Fruit fly (Drosophila melanogaster) whole organism, prepupa: ENCODE measurements around the gene CG31368.

Experiments used
- Blimp-1 ChIP-seq: fragments of 200-800 bp; sonication (Bioruptor generic); optimal IDR thresholded peaks from 3 replicates; lab custom pipeline; 2017; ENCODE audit warnings: missing biosample characterization, missing genetic modification characterization, mild to moderate bottlenecking, moderate library complexity, missing genetic modification reagents
- CG10631 ChIP-seq: fragments of 200-800 bp; sonication (Bioruptor generic); optimal IDR thresholded peaks from 2 replicates; lab custom pipeline; 2016; ENCODE audit warnings: missing biosample characterization, missing genetic modification characterization
- CG10669 ChIP-seq: fragments of 200-800 bp; sonication (Bioruptor generic); optimal IDR thresholded peaks from 3 replicates; lab custom pipeline; 2018; ENCODE audit warnings: missing biosample characterization, mild to moderate bottlenecking, missing genetic modification characterization, moderate library complexity
- CG11294 ChIP-seq: fragments of 200-800 bp; sonication (Bioruptor generic); IDR thresholded peaks from 2 replicates; pipeline ENCODE4 v1.3.6; 2022; ENCODE audit warnings: missing biosample characterization, missing genetic modification characterization
- CG11762 ChIP-seq: fragments of 200-800 bp; sonication (Bioruptor generic); optimal IDR thresholded peaks from 3 replicates; lab custom pipeline; 2016; ENCODE audit warnings: missing biosample characterization, missing genetic modification characterization; ENCODE audit not compliant: insufficient read depth
- CG11902 ChIP-seq: fragments of 200-800 bp; sonication (Bioruptor generic); optimal IDR thresholded peaks from 3 replicates; lab custom pipeline; 2016; ENCODE audit warnings: missing biosample characterization, missing genetic modification characterization
- CG15336 ChIP-seq: fragments of 200-800 bp; sonication (Bioruptor generic); IDR thresholded peaks from 2 replicates; pipeline ENCODE4 v1.3.6; 2022; ENCODE audit warnings: missing biosample characterization, missing genetic modification characterization
- CG1621 ChIP-seq: fragments of 200-800 bp; sonication (Bioruptor generic); optimal IDR thresholded peaks from 3 replicates; lab custom pipeline; 2018; ENCODE audit warnings: missing biosample characterization, mild to moderate bottlenecking, missing genetic modification characterization
- CG16779 ChIP-seq: fragments of 200-800 bp; sonication (Bioruptor generic); optimal IDR thresholded peaks from 3 replicates; lab custom pipeline; 2017; ENCODE audit warnings: missing biosample characterization, mild to moderate bottlenecking, missing genetic modification characterization
- CG31627 ChIP-seq: fragments of 200-800 bp; sonication (Bioruptor generic); optimal IDR thresholded peaks from 3 replicates; lab custom pipeline; 2016; ENCODE audit warnings: missing biosample characterization, missing genetic modification characterization
- CG32006 ChIP-seq: fragments of 200-800 bp; sonication (Bioruptor generic); optimal IDR thresholded peaks from 3 replicates; lab custom pipeline; 2017; ENCODE audit warnings: missing biosample characterization, mild to moderate bottlenecking, missing genetic modification characterization
- CG34406 ChIP-seq: fragments of 200-800 bp; sonication (Bioruptor generic); optimal IDR thresholded peaks from 3 replicates; lab custom pipeline; 2016; ENCODE audit warnings: missing biosample characterization, missing genetic modification characterization
- CG3919 ChIP-seq: fragments of 200-800 bp; sonication (Bioruptor generic); optimal IDR thresholded peaks from 3 replicates; lab custom pipeline; 2016; ENCODE audit warnings: missing biosample characterization, missing genetic modification characterization
- CG4318 ChIP-seq: fragments of 200-800 bp; sonication (Bioruptor generic); optimal IDR thresholded peaks from 3 replicates; lab custom pipeline; 2017; ENCODE audit warnings: missing biosample characterization, mild to moderate bottlenecking, missing genetic modification characterization
- CG6854 ChIP-seq: fragments of 200-800 bp; sonication (Bioruptor generic); optimal IDR thresholded peaks from 2 replicates; lab custom pipeline; 2017; ENCODE audit warnings: missing biosample characterization, mild to moderate bottlenecking, missing genetic modification characterization
- CG7368 ChIP-seq: fragments of 200-800 bp; sonication (Bioruptor generic); optimal IDR thresholded peaks from 3 replicates; lab custom pipeline; 2016; ENCODE audit warnings: missing biosample characterization, missing genetic modification characterization
- CG8119 ChIP-seq: fragments of 200-800 bp; sonication (Bioruptor generic); IDR thresholded peaks from 3 replicates; pipeline ENCODE4 v1.3.6; 2022; ENCODE audit warnings: missing biosample characterization, missing genetic modification characterization
- CG8319 ChIP-seq: fragments of 200-800 bp; sonication (Bioruptor generic); optimal IDR thresholded peaks from 3 replicates; lab custom pipeline; 2016; ENCODE audit warnings: missing biosample characterization, missing genetic modification characterization
- CG8632 ChIP-seq: fragments of 200-800 bp; sonication (Bioruptor generic); optimal IDR thresholded peaks from 3 replicates; lab custom pipeline; 2016; ENCODE audit warnings: missing biosample characterization, missing genetic modification characterization
- CG9139 ChIP-seq: fragments of 200-800 bp; sonication (Bioruptor generic); optimal IDR thresholded peaks from 3 replicates; lab custom pipeline; 2017; ENCODE audit warnings: missing biosample characterization, mild to moderate bottlenecking, missing genetic modification characterization
- Eip78C ChIP-seq: fragments of 200-800 bp; sonication (Bioruptor generic); peaks from one replicate; lab custom pipeline; 2016; ENCODE audit warnings: missing biosample characterization, missing genetic modification characterization
- Eip93F ChIP-seq: fragments of 200-800 bp; sonication (Bioruptor generic); optimal IDR thresholded peaks from 2 replicates; lab custom pipeline; 2016; ENCODE audit warnings: missing biosample characterization, mild to moderate bottlenecking, missing genetic modification characterization
- Ets21C ChIP-seq: fragments of 200-800 bp; sonication (Bioruptor generic); optimal IDR thresholded peaks from 3 replicates; lab custom pipeline; 2016; ENCODE audit warnings: missing biosample characterization, missing genetic modification characterization
- Ets96B ChIP-seq: fragments of 200-800 bp; optimal IDR thresholded peaks from 2 replicates; lab custom pipeline; 2019; ENCODE audit warnings: missing biosample characterization, mild to moderate bottlenecking, missing genetic modification characterization, moderate library complexity
- Hr38 ChIP-seq: sonication (Bioruptor generic); optimal IDR thresholded peaks from 2 replicates; lab custom pipeline; 2016; ENCODE audit warnings: missing biosample characterization, missing genetic modification characterization
- Hr39 ChIP-seq: fragments of 200-800 bp; sonication (Bioruptor generic); optimal IDR thresholded peaks from 2 replicates; lab custom pipeline; 2016; ENCODE audit warnings: missing biosample characterization, missing genetic modification characterization
- Hr4 ChIP-seq: fragments of 200-800 bp; sonication (Bioruptor generic); optimal IDR thresholded peaks from 3 replicates; lab custom pipeline; 2016; ENCODE audit warnings: missing biosample characterization, missing genetic modification characterization
- Lpt ChIP-seq: fragments of 200-800 bp; sonication (Bioruptor generic); optimal IDR thresholded peaks from 3 replicates; lab custom pipeline; 2016; ENCODE audit warnings: missing biosample characterization, missing genetic modification characterization
- Met ChIP-seq: fragments of 200-800 bp; sonication (Bioruptor generic); optimal IDR thresholded peaks from 3 replicates; lab custom pipeline; 2016; ENCODE audit warnings: missing biosample characterization, missing genetic modification characterization
- OdsH ChIP-seq: fragments of 200-800 bp; sonication (Bioruptor generic); optimal IDR thresholded peaks from 3 replicates; lab custom pipeline; 2016; ENCODE audit warnings: missing biosample characterization, missing genetic modification characterization
- Sox102F ChIP-seq: fragments of 200-800 bp; sonication (Bioruptor generic); optimal IDR thresholded peaks from 2 replicates; lab custom pipeline; 2016; ENCODE audit warnings: missing biosample characterization, mild to moderate bottlenecking, missing genetic modification characterization
- achi ChIP-seq: fragments of 200-800 bp; sonication (Bioruptor generic); optimal IDR thresholded peaks from 3 replicates; lab custom pipeline; 2016; ENCODE audit warnings: missing biosample characterization, missing genetic modification characterization
- cyc ChIP-seq: fragments of 200-800 bp; sonication (Bioruptor generic); optimal IDR thresholded peaks from 3 replicates; lab custom pipeline; 2016; ENCODE audit warnings: missing biosample characterization, missing genetic modification characterization
- dac ChIP-seq: fragments of 200-800 bp; sonication (Bioruptor generic); optimal IDR thresholded peaks from 2 replicates; lab custom pipeline; 2017; ENCODE audit warnings: missing biosample characterization, mild to moderate bottlenecking, missing genetic modification characterization
- esn ChIP-seq: fragments of 200-800 bp; sonication (Bioruptor generic); optimal IDR thresholded peaks from 2 replicates; lab custom pipeline; 2016; ENCODE audit warnings: missing biosample characterization, mild to moderate bottlenecking, missing genetic modification characterization, moderate library complexity
- fd59A ChIP-seq: fragments of 200-800 bp; sonication (Bioruptor generic); optimal IDR thresholded peaks from 2 replicates; lab custom pipeline; 2017; ENCODE audit warnings: missing biosample characterization, mild to moderate bottlenecking, missing genetic modification characterization, missing genetic modification reagents
- fd85E ChIP-seq: fragments of 200-800 bp; sonication (Bioruptor generic); optimal IDR thresholded peaks from 3 replicates; lab custom pipeline; 2016; ENCODE audit warnings: missing biosample characterization, missing genetic modification characterization
- fkh ChIP-seq: fragments of 200-800 bp; sonication (Bioruptor generic); optimal IDR thresholded peaks from 3 replicates; lab custom pipeline; 2017; ENCODE audit warnings: missing biosample characterization, mild to moderate bottlenecking, missing genetic modification characterization, moderate library complexity
- lz ChIP-seq: fragments of 200-800 bp; sonication (Bioruptor generic); optimal IDR thresholded peaks from 3 replicates; lab custom pipeline; 2016; ENCODE audit warnings: missing biosample characterization, missing genetic modification characterization
- pdm3 ChIP-seq: fragments of 200-800 bp; sonication (Bioruptor generic); optimal IDR thresholded peaks from 3 replicates; lab custom pipeline; 2016; ENCODE audit warnings: missing biosample characterization, missing genetic modification characterization
- salr ChIP-seq, 2 experiments: fragments of 200-800 bp; sonication (Bioruptor generic); optimal IDR thresholded peaks; 3 replicates each; lab custom pipeline; 2016 to 2018; ENCODE audit warnings: missing biosample characterization in 2 of 2, missing genetic modification characterization in 2 of 2, mild to moderate bottlenecking in 1 of 2
- spab ChIP-seq: fragments of 200-800 bp; sonication (Bioruptor generic); optimal IDR thresholded peaks from 2 replicates; lab custom pipeline; 2017; ENCODE audit warnings: missing biosample characterization, mild to moderate bottlenecking, missing genetic modification characterization, missing genetic modification reagents
- ss ChIP-seq, 2 experiments: fragments of 200-800 bp; sonication (Bioruptor generic); optimal IDR thresholded peaks; 2 replicates in 1 of 2; 3 replicates in 1 of 2; lab custom pipeline; 2017 to 2018; ENCODE audit warnings: mild to moderate bottlenecking in 2 of 2, missing biosample characterization in 2 of 2, missing genetic modification characterization in 2 of 2, moderate library complexity in 1 of 2
- svp ChIP-seq: fragments of 200-800 bp; sonication (Bioruptor generic); peaks from one replicate; lab custom pipeline; 2016; ENCODE audit warnings: missing biosample characterization, missing genetic modification characterization
- topi ChIP-seq: fragments of 200-800 bp; sonication (Bioruptor generic); optimal IDR thresholded peaks from 3 replicates; lab custom pipeline; 2016; ENCODE audit warnings: missing biosample characterization, missing genetic modification characterization
- vri ChIP-seq: fragments of 200-800 bp; sonication (Bioruptor generic); optimal IDR thresholded peaks from 3 replicates; lab custom pipeline; 2016; ENCODE audit warnings: missing biosample characterization, mild to moderate bottlenecking, missing genetic modification characterization

The CG31368 gene

dm6 chr3R:11897282-11897681 is 14.7 kb downstream of the CG31368 start, which contains the start of gene CG34307:
Gene CG34307 (plus strand): TSS chr3R:11897582.
- TF ChIP-seq Ets21C (GFP tag; lab: Kevin White, UChicago) (no peak), svp (GFP tag; lab: Kevin White, UChicago) (peak; percentile 43)

dm6 chr3R:11902893-11903292 is 20.3 kb downstream of the CG31368 start:
- no peak for TF ChIP-seq vri (GFP tag; lab: Kevin White, UChicago)
- TF ChIP-seq Sox102F, result peak; percentile 30
- TF ChIP-seq CG1621 (tag; lab: Kevin White, UChicago), result no peak
- TF ChIP-seq CG31627, result peak; percentile 28
- TF ChIP-seq Met, result peak; percentile 44
- no peak for TF ChIP-seq OdsH (GFP tag; lab: Kevin White, UChicago)
- peak; percentile 13 for TF ChIP-seq topi (GFP tag; lab: Kevin White, UChicago)
- TF ChIP-seq CG8632 (GFP tag; lab: Kevin White, UChicago), result no peak
- TF ChIP-seq Ets21C (GFP tag; lab: Kevin White, UChicago), result no peak
- no peak for TF ChIP-seq CG11902 (GFP tag; lab: Kevin White, UChicago)
- peak; percentile 23 for TF ChIP-seq Hr39 (GFP tag; lab: Kevin White, UChicago)
- TF ChIP-seq cyc (GFP tag; lab: Kevin White, UChicago), result no peak
- no peak for TF ChIP-seq CG16779 (tag; lab: Kevin White, UChicago)
- no peak for TF ChIP-seq Blimp-1 (GFP tag; lab: Kevin White, UChicago)
- TF ChIP-seq CG34406 (GFP tag; lab: Kevin White, UChicago), result no peak
- no peak for TF ChIP-seq Eip93F (GFP tag; lab: Kevin White, UChicago)
- no peak for TF ChIP-seq CG3919
- TF ChIP-seq CG8319, result no peak
- TF ChIP-seq lz (GFP tag; lab: Kevin White, UChicago), result peak; percentile 6
- TF ChIP-seq svp (GFP tag; lab: Kevin White, UChicago), result peak; percentile 49

- TF ChIP-seq CG11762 (GFP tag; lab: Kevin White, UChicago) (peak; percentile 73), CG7368 (GFP tag; lab: Kevin White, UChicago) (peak; percentile 53), Lpt (GFP tag; lab: Kevin White, UChicago) (peak; percentile 80), CG8319 (peak; percentile 57), Sox102F (peak; percentile 49), CG3919 (peak; percentile 86), CG6854 (GFP tag; lab: Kevin White, UChicago) (no peak), svp (GFP tag; lab: Kevin White, UChicago) (peak; percentile 89), achi (peak; percentile 84), CG10631 (peak; percentile 88), spab (GFP tag; lab: Kevin White, UChicago) (peak; percentile 85), CG10669 (GFP tag; lab: Kevin White, UChicago) (peak; percentile 86), CG32006 (GFP tag; lab: Kevin White, UChicago) (peak; percentile 82), CG8119 (GFP tag; lab: Robert Waterston, UW) (peak; percentile 81), topi (GFP tag; lab: Kevin White, UChicago) (peak; percentile 65), CG11294 (peak; percentile 57; the same call in 1 of the 2 replicates), Eip78C (GFP tag; lab: Kevin White, UChicago) (peak; percentile 94), pdm3 (GFP tag; lab: Kevin White, UChicago) (peak; percentile 78), Hr38 (no peak), esn (peak; percentile 60), Eip93F (GFP tag; lab: Kevin White, UChicago) (no peak), ss (GFP tag; optimal IDR thresholded peaks at IDR 0.05; lab: Kevin White, UChicago) (peak; percentile 83), CG16779 (tag; lab: Kevin White, UChicago) (peak; percentile 64), CG4318 (GFP tag; lab: Kevin White, UChicago) (peak; percentile 63), salr (GFP tag; optimal IDR thresholded peaks at IDR 0.05; lab: Kevin White, UChicago) (peak; percentile 72 to 77), CG15336 (GFP tag; lab: Robert Waterston, UW) (peak; percentile 83), CG9139 (GFP tag; lab: Kevin White, UChicago) (peak; percentile 60), OdsH (GFP tag; lab: Kevin White, UChicago) (peak; percentile 80), Ets96B (tag; lab: Kevin White, UChicago) (peak; percentile 86), Hr4 (GFP tag; lab: Kevin White, UChicago) (peak; percentile 68), CG31627 (peak; percentile 42), CG11902 (GFP tag; lab: Kevin White, UChicago) (peak; percentile 20), fd85E (GFP tag; lab: Kevin White, UChicago) (no peak), Met (peak; percentile 56), dac (GFP tag; lab: Kevin White, UChicago) (peak; percentile 64), fkh (GFP tag; lab: Kevin White, UChicago) (no peak), fd59A (GFP tag; lab: Kevin White, UChicago) (peak; percentile 84)
These were observed 38.0 kb downstream of the CG31368 start for dm6 chr3R:11920605-11921004.
